Worm (Caenorhabditis elegans) whole organism, L2 larva: ENCODE measurements around the gene lys-8.

Experiments
- F13H6.1 ChIP-seq: sonication (generic microtip); optimal IDR thresholded peaks from 2 replicates; lab custom pipeline; 2016; ENCODE audit warnings: missing genetic modification characterization, missing compliant biosample characterization
- Y55F3AM.14 ChIP-seq: fragments of 200-800 bp; sonication (Bioruptor generic); optimal IDR thresholded peaks from 2 replicates; lab custom pipeline; 2018; ENCODE audit warnings: mild to moderate bottlenecking, missing genetic modification characterization, missing compliant biosample characterization
- ZK546.5 ChIP-seq: sonication (generic microtip); optimal IDR thresholded peaks from 2 replicates; lab custom pipeline; 2017; ENCODE audit warnings: missing biosample characterization, missing genetic modification characterization
- alr-1 ChIP-seq: fragments of 150-350 bp; optimal IDR thresholded peaks from 2 replicates; lab custom pipeline; 2014; ENCODE audit warnings: missing biosample characterization, missing genetic modification characterization
- aly-2 ChIP-seq: fragments of 150-350 bp; optimal IDR thresholded peaks from 2 replicates; lab custom pipeline; 2014; ENCODE audit warnings: missing biosample characterization, missing genetic modification characterization
- ama-1 ChIP-seq: fragments of 150-350 bp; optimal IDR thresholded peaks from 2 replicates; lab custom pipeline; 2018; ENCODE audit warnings: inconsistent platforms
- blmp-1 ChIP-seq: sonication (generic microtip); optimal IDR thresholded peaks from 2 replicates; lab custom pipeline; 2017; ENCODE audit warnings: missing genetic modification characterization, mild to moderate bottlenecking, missing compliant biosample characterization, antibody characterized with exemption, moderate library complexity; ENCODE audit not compliant: insufficient read depth
- ceh-82 ChIP-seq: fragments of 150-350 bp; optimal IDR thresholded peaks from 2 replicates; lab custom pipeline; 2014; ENCODE audit warnings: missing biosample characterization, missing genetic modification characterization
- crh-2 ChIP-seq: sonication (generic microtip); optimal IDR thresholded peaks from 2 replicates; lab custom pipeline; 2017; ENCODE audit warnings: missing biosample characterization, missing genetic modification characterization
- dmd-4 ChIP-seq: sonication (generic microtip); optimal IDR thresholded peaks from 2 replicates; lab custom pipeline; 2017; ENCODE audit warnings: missing biosample characterization, missing genetic modification characterization
- elt-3 ChIP-seq: sonication (generic microtip); optimal IDR thresholded peaks from 2 replicates; lab custom pipeline; 2017; ENCODE audit warnings: missing biosample characterization, missing genetic modification characterization
- fos-1 ChIP-seq: fragments of 150-350 bp; optimal IDR thresholded peaks from 2 replicates; lab custom pipeline; 2014; ENCODE audit warnings: missing biosample characterization, missing genetic modification characterization
- gmeb-1 ChIP-seq: fragments of 150-350 bp; optimal IDR thresholded peaks from 2 replicates; lab custom pipeline; 2014; ENCODE audit warnings: missing biosample characterization, missing genetic modification characterization
- lin-13 ChIP-seq: fragments of 150-350 bp; optimal IDR thresholded peaks from 2 replicates; lab custom pipeline; 2014; ENCODE audit warnings: missing biosample characterization, missing genetic modification reagents, missing genetic modification characterization
- lin-39 ChIP-seq: fragments of 150-350 bp; optimal IDR thresholded peaks from 2 replicates; lab custom pipeline; 2014; ENCODE audit warnings: missing biosample characterization, missing genetic modification reagents, missing genetic modification characterization
- lsy-2 ChIP-seq, 2 experiments: fragments of 150-350 bp in 1 of 2; sonication (generic microtip) in 1 of 2; optimal IDR thresholded peaks; 2 replicates each; lab custom pipeline; 2014 to 2017; ENCODE audit warnings: missing biosample characterization in 2 of 2, missing genetic modification characterization in 2 of 2
- mbf-1 ChIP-seq: sonication (generic microtip); optimal IDR thresholded peaks from 2 replicates; lab custom pipeline; 2017; ENCODE audit warnings: missing biosample characterization, missing genetic modification characterization
- mdl-1 ChIP-seq, 2 experiments: fragments of 150-350 bp in 1 of 2; sonication (generic microtip) in 1 of 2; optimal IDR thresholded peaks; 2 replicates each; lab custom pipeline; 2017; ENCODE audit warnings: missing biosample characterization in 2 of 2, missing genetic modification characterization in 2 of 2
- nhr-11 ChIP-seq: fragments of 150-350 bp; optimal IDR thresholded peaks from 2 replicates; lab custom pipeline; 2014; ENCODE audit warnings: missing biosample characterization, missing genetic modification characterization
- nhr-12 ChIP-seq: fragments of 150-350 bp; optimal IDR thresholded peaks from 2 replicates; lab custom pipeline; 2014; ENCODE audit warnings: missing biosample characterization, missing genetic modification characterization
- nhr-129 ChIP-seq: fragments of 150-350 bp; optimal IDR thresholded peaks from 2 replicates; lab custom pipeline; 2014; ENCODE audit warnings: missing biosample characterization, missing genetic modification characterization
- nhr-21 ChIP-seq: fragments of 150-350 bp; optimal IDR thresholded peaks from 2 replicates; lab custom pipeline; 2014; ENCODE audit warnings: missing biosample characterization, missing genetic modification characterization
- nhr-23 ChIP-seq: fragments of 150-350 bp; optimal IDR thresholded peaks from 2 replicates; lab custom pipeline; 2014; ENCODE audit warnings: missing biosample characterization, missing genetic modification reagents, missing genetic modification characterization
- nhr-237 ChIP-seq: fragments of 150-350 bp; optimal IDR thresholded peaks from 2 replicates; lab custom pipeline; 2014; ENCODE audit warnings: missing biosample characterization, missing genetic modification characterization
- nhr-25 ChIP-seq: fragments of 150-350 bp; sonication (generic microtip); optimal IDR thresholded peaks from 3 replicates; lab custom pipeline; 2014; ENCODE audit warnings: missing biosample characterization, missing genetic modification characterization
- nhr-6 ChIP-seq: fragments of 150-350 bp; optimal IDR thresholded peaks from 2 replicates; lab custom pipeline; 2014; ENCODE audit warnings: missing biosample characterization, missing genetic modification characterization
- nhr-77 ChIP-seq: fragments of 150-350 bp; optimal IDR thresholded peaks from 2 replicates; lab custom pipeline; 2014; ENCODE audit warnings: missing biosample characterization, missing genetic modification characterization
- peb-1 ChIP-seq: fragments of 150-350 bp; optimal IDR thresholded peaks from 2 replicates; lab custom pipeline; 2014; ENCODE audit warnings: missing biosample characterization, missing genetic modification characterization
- sem-4 ChIP-seq: fragments of 150-350 bp; optimal IDR thresholded peaks from 2 replicates; lab custom pipeline; 2014; ENCODE audit warnings: missing biosample characterization, missing genetic modification reagents, missing genetic modification characterization
- skn-1 ChIP-seq: sonication (generic microtip); optimal IDR thresholded peaks from 2 replicates; lab custom pipeline; 2017; ENCODE audit warnings: missing biosample characterization, missing genetic modification characterization
- sma-3 ChIP-seq: sonication (generic microtip); optimal IDR thresholded peaks from 2 replicates; lab custom pipeline; 2016; ENCODE audit warnings: missing genetic modification reagents, missing genetic modification characterization, missing compliant biosample characterization
- sma-9 ChIP-seq, 2 experiments: fragments of 150-350 bp in 1 of 2; sonication (generic microtip) in 1 of 2; optimal IDR thresholded peaks; 2 replicates each; lab custom pipeline; 2014 to 2016; ENCODE audit warnings: missing genetic modification characterization in 2 of 2, mild to moderate bottlenecking in 1 of 2, missing biosample characterization in 1 of 2, missing compliant biosample characterization in 1 of 2, missing genetic modification reagents in 1 of 2, moderate library complexity in 1 of 2
- snpc-4 ChIP-seq: fragments of 150-350 bp; optimal IDR thresholded peaks from 2 replicates; lab custom pipeline; 2014; ENCODE audit warnings: missing biosample characterization, missing genetic modification characterization
- unc-39 ChIP-seq: fragments of 150-350 bp; optimal IDR thresholded peaks from 2 replicates; lab custom pipeline; 2014; ENCODE audit warnings: missing biosample characterization, missing genetic modification characterization
- unc-55 ChIP-seq: fragments of 150-350 bp; sonication (generic microtip); optimal IDR thresholded peaks from 3 replicates; lab custom pipeline; 2014; ENCODE audit warnings: missing biosample characterization, missing genetic modification reagents, missing genetic modification characterization
- unc-62 ChIP-seq: fragments of 150-350 bp; optimal IDR thresholded peaks from 2 replicates; lab custom pipeline; 2014; ENCODE audit warnings: missing biosample characterization, missing genetic modification reagents, missing genetic modification characterization
- ztf-1 ChIP-seq: fragments of 200-800 bp; sonication (Bioruptor generic); conservative IDR thresholded peaks from 2 replicates; pipeline ENCODE4 v1.3.6; 2022; ENCODE audit warnings: missing genetic modification characterization, missing compliant biosample characterization
- ztf-11 ChIP-seq: sonication (generic microtip); optimal IDR thresholded peaks from 2 replicates; lab custom pipeline; 2017; ENCODE audit warnings: missing biosample characterization, missing genetic modification characterization

The lys-8 gene

DNA sequence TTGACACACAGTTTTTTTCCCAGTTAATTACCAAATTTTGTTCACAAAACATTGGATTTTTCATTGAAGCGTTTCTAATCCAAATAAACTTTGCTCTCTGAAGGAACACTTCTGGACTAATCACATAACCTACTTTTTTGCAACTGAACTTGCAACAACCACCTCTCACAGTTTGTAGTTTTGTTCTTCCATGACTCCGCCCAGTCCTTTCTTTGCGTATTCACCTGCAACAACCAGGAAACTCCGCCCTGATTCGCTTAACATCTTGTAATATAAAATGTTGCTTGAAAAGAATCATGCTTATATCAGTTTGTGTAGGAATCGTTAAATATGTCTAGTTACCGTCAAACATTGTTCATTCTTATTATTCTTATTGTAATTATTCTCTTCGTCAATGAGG is 29.5 kb upstream of the lys-8 start, which contains the start of gene ins-11:
TSS of gene ins-11 (plus strand) at position 301 of the 400 bp plus-strand sequence.
- no peak for TF ChIP-seq lsy-2 (tag; optimal IDR thresholded peaks at IDR 0.05; lab: Kevin White, UChicago)
- no peak for TF ChIP-seq nhr-11 (tag; lab: Kevin White, UChicago)
- no peak for TF ChIP-seq unc-39 (tag; lab: Kevin White, UChicago)
- TF ChIP-seq ztf-1 (GFP tag; lab: Robert Waterston, UW), result no peak
- TF ChIP-seq alr-1 (tag; lab: Kevin White, UChicago), result no peak
- no peak for TF ChIP-seq nhr-25
- TF ChIP-seq ztf-11 (tag; lab: Kevin White, UChicago), result no peak
- no peak for TF ChIP-seq nhr-6 (tag; lab: Kevin White, UChicago)
- no peak for TF ChIP-seq elt-3
- no peak for TF ChIP-seq unc-55 (GFP tag; lab: Kevin White, UChicago)
- no peak for TF ChIP-seq nhr-12 (tag; lab: Kevin White, UChicago)
- no peak for TF ChIP-seq snpc-4
- TF ChIP-seq nhr-21 (tag; lab: Kevin White, UChicago), result no peak
- TF ChIP-seq aly-2 (tag; lab: Kevin White, UChicago), result no peak

DNA sequence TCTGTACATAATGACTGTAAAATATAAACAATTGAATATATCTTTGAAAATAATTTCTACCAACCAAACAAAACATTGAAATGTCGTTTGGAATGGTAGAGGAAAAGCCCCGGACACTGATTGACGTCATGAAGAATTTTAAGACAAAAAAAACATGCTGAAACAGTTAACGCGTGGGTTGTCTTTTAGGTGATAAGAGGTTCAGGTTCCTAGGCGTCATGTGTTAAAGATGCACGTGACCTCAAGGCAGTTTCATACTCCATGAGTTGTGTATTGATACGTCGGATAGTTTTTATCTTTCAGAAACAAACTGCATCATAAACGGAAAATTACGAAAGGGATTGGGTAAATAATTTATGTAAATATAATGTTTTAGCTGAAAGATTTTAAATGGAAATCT is 28.8 kb upstream of the lys-8 start:
- TF ChIP-seq gmeb-1 (peak; percentile 38), sma-9 (GFP tag; optimal IDR thresholded peaks at IDR 0.05; lab: Kevin White, UChicago) (peak; percentile 60), sma-9 (tag; optimal IDR thresholded peaks at IDR 0.05; lab: Kevin White, UChicago) (no peak), crh-2 (tag; lab: Kevin White, UChicago) (peak; percentile 14), ztf-1 (GFP tag; lab: Robert Waterston, UW) (no peak)

DNA sequence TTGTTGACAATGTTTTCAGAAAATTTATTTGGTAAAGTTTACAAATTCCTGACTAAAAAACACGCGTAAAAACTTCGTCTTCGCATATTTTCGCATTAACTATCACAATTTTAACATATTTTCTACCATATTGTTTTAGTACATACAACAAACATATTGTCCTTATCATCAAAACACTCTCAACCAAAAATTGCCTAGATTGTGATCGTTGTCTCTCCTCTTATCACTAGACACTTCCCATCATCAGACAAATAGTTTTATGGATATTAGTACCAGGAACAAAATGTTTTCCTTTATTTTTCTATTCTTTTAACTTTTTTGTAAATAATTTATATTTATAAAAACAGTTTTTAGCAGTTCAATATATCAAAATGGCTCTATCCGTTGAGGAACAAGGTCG is 24.6 kb upstream of the lys-8 start, which contains the start of gene C17C3.3:
TSS of gene C17C3.3 (plus strand) at position 346 of the 400 bp plus-strand sequence.
- TF ChIP-seq skn-1 (tag; lab: Kevin White, UChicago) (peak; percentile 6), blmp-1 (tag; lab: Kevin White, UChicago) (no peak), fos-1 (tag; lab: Kevin White, UChicago) (peak; percentile 19), sma-9 (GFP tag; optimal IDR thresholded peaks at IDR 0.05; lab: Kevin White, UChicago) (peak; percentile 17), sma-9 (tag; optimal IDR thresholded peaks at IDR 0.05; lab: Kevin White, UChicago) (no peak)

DNA sequence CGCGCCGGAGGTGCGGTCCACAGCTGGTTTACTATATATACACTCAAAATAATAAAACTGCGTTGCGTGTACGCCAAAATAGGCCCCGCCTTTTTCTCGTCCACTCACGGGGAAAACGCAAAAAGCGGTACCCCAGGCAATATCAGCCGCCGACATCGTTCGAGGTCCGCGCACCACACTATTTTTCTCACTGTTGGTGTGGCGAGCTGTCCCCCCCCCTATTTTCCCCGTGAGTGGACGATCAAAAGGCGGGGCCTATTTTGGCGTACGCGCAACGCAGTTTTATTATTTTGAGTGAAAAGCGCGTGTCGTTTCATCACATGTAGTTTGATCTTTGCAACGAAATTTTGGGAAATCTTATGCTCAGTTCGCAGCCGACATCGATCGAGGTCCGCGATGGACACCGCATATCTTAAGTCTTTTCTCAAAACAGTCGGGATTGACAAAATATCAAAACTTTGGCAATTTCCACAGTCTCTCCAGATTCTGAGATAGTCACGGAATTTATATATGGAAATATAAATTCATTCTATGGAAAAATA is 20.8 kb upstream of the lys-8 start:
- no peak for TF ChIP-seq ZK546.5
- no peak for TF ChIP-seq unc-39 (tag; lab: Kevin White, UChicago)
- TF ChIP-seq ceh-82, result no peak
- TF ChIP-seq sma-3 (GFP tag; lab: Kevin White, UChicago), result no peak
- no peak for TF ChIP-seq elt-3
- no peak for TF ChIP-seq nhr-237 (tag; lab: Kevin White, UChicago)

DNA sequence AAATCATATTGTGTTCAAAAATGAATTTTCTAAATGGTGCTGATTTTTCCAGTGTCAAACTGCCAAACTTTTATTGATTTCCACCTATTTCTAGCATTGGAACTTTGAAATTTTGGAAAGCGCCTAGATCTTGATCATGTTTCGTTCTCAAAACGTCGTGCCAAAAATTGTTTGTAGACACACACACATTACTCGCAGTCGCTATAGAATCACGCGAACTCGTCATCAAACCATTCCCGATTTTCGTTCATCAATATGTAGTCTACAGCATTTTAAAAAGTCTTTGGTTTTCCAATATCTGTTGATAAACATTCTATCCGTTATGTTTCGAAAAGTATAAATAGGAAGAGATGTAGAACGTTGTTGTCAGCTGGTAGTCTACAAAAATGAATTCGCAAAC is 15.7 kb upstream of the lys-8 start, which contains the start of the genes C17C3.1 and C17C3.15:
TSS of gene C17C3.1 (plus strand) at position 301 of the 400 bp plus-strand sequence.
TSS of gene C17C3.15 (plus strand) at position 383 of the 400 bp plus-strand sequence.
- TF ChIP-seq nhr-25 (no peak), sma-9 (GFP tag; optimal IDR thresholded peaks at IDR 0.05; lab: Kevin White, UChicago) (peak; percentile 5), sma-9 (tag; optimal IDR thresholded peaks at IDR 0.05; lab: Kevin White, UChicago) (no peak)

DNA sequence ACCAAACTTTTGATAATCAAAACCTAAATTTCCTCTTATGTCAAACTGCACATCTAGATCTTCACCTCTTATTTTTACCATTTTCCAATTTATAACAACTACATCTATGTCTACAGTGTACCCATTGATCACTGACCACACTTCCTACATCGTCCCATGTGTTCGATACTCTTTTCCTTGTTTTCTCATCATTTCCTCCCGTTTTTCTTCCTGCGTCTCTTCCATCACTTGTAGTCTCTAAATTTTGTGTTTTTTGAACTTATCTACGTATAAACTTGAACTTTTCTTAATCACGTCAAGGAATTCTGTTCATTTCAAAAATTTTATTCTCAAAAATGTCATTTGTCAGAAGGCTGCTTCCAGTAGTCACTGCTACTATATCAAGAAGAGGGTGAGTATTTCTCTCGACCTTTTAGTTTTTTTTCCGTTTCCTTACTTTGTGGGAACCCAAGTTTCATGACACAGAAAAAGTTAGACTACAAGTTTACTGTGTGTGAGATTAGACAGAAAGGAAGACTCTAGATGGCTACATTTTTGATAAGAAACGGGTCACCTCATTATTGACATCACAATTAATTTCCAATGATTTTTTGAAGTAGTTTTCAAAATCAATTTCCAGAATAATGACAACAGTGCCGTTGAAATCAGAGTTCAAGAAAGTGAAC is 13.8 kb upstream of the lys-8 start:
- TF ChIP-seq dmd-4 (tag; lab: Kevin White, UChicago), result no peak
- TF ChIP-seq Y55F3AM.14, result no peak
- no peak for TF ChIP-seq mdl-1 (tag; optimal IDR thresholded peaks at IDR 0.05; lab: Kevin White, UChicago)
- no peak for TF ChIP-seq lin-39 (tag; lab: Kevin White, UChicago)
- TF ChIP-seq aly-2 (tag; lab: Kevin White, UChicago), result no peak
- TF ChIP-seq mbf-1 (tag; lab: Kevin White, UChicago), result no peak
- TF ChIP-seq elt-3, result no peak
- no peak for TF ChIP-seq nhr-237 (tag; lab: Kevin White, UChicago)
- TF ChIP-seq nhr-77 (tag; lab: Kevin White, UChicago), result no peak
- peak; percentile 67 for TF ChIP-seq crh-2 (tag; lab: Kevin White, UChicago)
- TF ChIP-seq sma-3 (GFP tag; lab: Kevin White, UChicago), result peak; percentile 69
- no peak for TF ChIP-seq ceh-82
- no peak for TF ChIP-seq sem-4 (tag; lab: Kevin White, UChicago)
- no peak for TF ChIP-seq peb-1 (tag; lab: Kevin White, UChicago)
- peak; percentile 85 for TF ChIP-seq sma-9 (GFP tag; optimal IDR thresholded peaks at IDR 0.05; lab: Kevin White, UChicago)
- no peak for TF ChIP-seq sma-9 (tag; optimal IDR thresholded peaks at IDR 0.05; lab: Kevin White, UChicago)
- TF ChIP-seq alr-1 (tag; lab: Kevin White, UChicago), result no peak
- TF ChIP-seq gmeb-1, result no peak
- TF ChIP-seq nhr-12 (tag; lab: Kevin White, UChicago), result no peak
- peak; percentile 61 for TF ChIP-seq F13H6.1 (tag; lab: Kevin White, UChicago)
- no peak for TF ChIP-seq unc-62 (GFP tag; lab: Kevin White, UChicago)
- peak in 1 of 2 experiments; percentile 59 for TF ChIP-seq lsy-2 (tag; optimal IDR thresholded peaks at IDR 0.05; lab: Kevin White, UChicago)
- TF ChIP-seq lin-13, result no peak
- no peak for TF ChIP-seq ama-1 (lab: Kevin White, UChicago)
- TF ChIP-seq nhr-129 (tag; lab: Kevin White, UChicago), result peak; percentile 47
- TF ChIP-seq nhr-23 (tag; lab: Kevin White, UChicago), result no peak
- peak; percentile 83 for TF ChIP-seq nhr-21 (tag; lab: Kevin White, UChicago)
